Fruit fly (Drosophila melanogaster) whole organism, embryonic: ENCODE measurements around the gene klu.

Experiments
- Bgb ChIP-seq: fragments of 200-800 bp; sonication (Bioruptor generic); IDR thresholded peaks from 2 replicates; pipeline ENCODE4 v1.3.6; 2022; ENCODE audit warnings: missing biosample characterization, missing genetic modification characterization; ENCODE audit not compliant: partially characterized antibody
- CG10565 ChIP-seq: fragments of 200-800 bp; sonication (Bioruptor generic); optimal IDR thresholded peaks from 3 replicates; lab custom pipeline; 2016; ENCODE audit warnings: missing biosample characterization, mild to moderate bottlenecking, missing genetic modification characterization
- CG11247 ChIP-seq: fragments of 200-800 bp; sonication (Bioruptor generic); IDR thresholded peaks from 2 replicates; pipeline ENCODE4 v1.3.6; 2022; ENCODE audit warnings: missing biosample characterization, missing genetic modification characterization
- CG12391 ChIP-seq: fragments of 200-800 bp; sonication (Bioruptor generic); optimal IDR thresholded peaks from 3 replicates; lab custom pipeline; 2018; ENCODE audit warnings: missing biosample characterization, mild to moderate bottlenecking, missing genetic modification characterization, moderate library complexity
- CG13894 ChIP-seq: fragments of 200-800 bp; sonication (Bioruptor generic); optimal IDR thresholded peaks from 3 replicates; lab custom pipeline; 2018; ENCODE audit warnings: missing biosample characterization, mild to moderate bottlenecking, missing genetic modification characterization, moderate library complexity
- CG15479 ChIP-seq: fragments of 200-800 bp; sonication (Bioruptor generic); optimal IDR thresholded peaks from 3 replicates; lab custom pipeline; 2019; ENCODE audit warnings: missing biosample characterization, mild to moderate bottlenecking, missing genetic modification characterization, moderate library complexity
- CG18619 ChIP-seq: fragments of 200-800 bp; sonication (Bioruptor generic); optimal IDR thresholded peaks from 3 replicates; lab custom pipeline; 2017; ENCODE audit warnings: missing biosample characterization, mild to moderate bottlenecking, missing genetic modification characterization
- CG2116 ChIP-seq: fragments of 200-800 bp; sonication (Bioruptor generic); optimal IDR thresholded peaks from 3 replicates; lab custom pipeline; 2018; ENCODE audit warnings: missing biosample characterization, mild to moderate bottlenecking, missing genetic modification characterization
- CG30020 ChIP-seq: fragments of 200-800 bp; optimal IDR thresholded peaks from 2 replicates; lab custom pipeline; 2019; ENCODE audit warnings: missing biosample characterization, mild to moderate bottlenecking, missing genetic modification characterization, moderate library complexity
- CG3065 ChIP-seq: fragments of 200-800 bp; sonication (Bioruptor generic); optimal IDR thresholded peaks from 2 replicates; lab custom pipeline; 2016; ENCODE audit warnings: missing biosample characterization, missing genetic modification characterization
- CG6765 ChIP-seq: fragments of 200-800 bp; sonication (Bioruptor generic); optimal IDR thresholded peaks from 3 replicates; lab custom pipeline; 2017; ENCODE audit warnings: missing biosample characterization, mild to moderate bottlenecking, missing genetic modification characterization
- CG7556 ChIP-seq: fragments of 200-800 bp; sonication (Bioruptor generic); optimal IDR thresholded peaks from 2 replicates; lab custom pipeline; 2017; ENCODE audit warnings: missing biosample characterization, mild to moderate bottlenecking, missing genetic modification characterization
- GATAe ChIP-seq: fragments of 200-800 bp; sonication (Bioruptor generic); conservative IDR thresholded peaks from 2 replicates; pipeline ENCODE4 v1.3.6; 2022; ENCODE audit warnings: missing biosample characterization, missing genetic modification characterization
- Hr78 ChIP-seq, 2 experiments: fragments of 200-800 bp in 1 of 2; fragments of >200 bp in 1 of 2; sonication (Bioruptor generic) in 1 of 2; optimal IDR thresholded peaks; 2 replicates each; lab custom pipeline; 2017 to 2019; ENCODE audit warnings: missing biosample characterization in 2 of 2, missing genetic modification characterization in 2 of 2, mild to moderate bottlenecking in 1 of 2, moderate library complexity in 1 of 2
- Hsf ChIP-seq: fragments of 200-800 bp; sonication (Bioruptor generic); optimal IDR thresholded peaks from 3 replicates; lab custom pipeline; 2016; ENCODE audit warnings: missing biosample characterization, missing genetic modification characterization
- Kr ChIP-seq: fragments of 200-800 bp; sonication (Bioruptor generic); optimal IDR thresholded peaks from 2 replicates; lab custom pipeline; 2017; ENCODE audit warnings: missing biosample characterization, mild to moderate bottlenecking, missing genetic modification characterization
- Myb ChIP-seq: fragments of 200-800 bp; sonication (Bioruptor generic); optimal IDR thresholded peaks from 2 replicates; lab custom pipeline; 2016; ENCODE audit warnings: missing biosample characterization, missing genetic modification characterization
- Pdp1 ChIP-seq, 2 experiments: fragments of 200-800 bp; sonication (Bioruptor generic); optimal IDR thresholded peaks; 3 replicates each; lab custom pipeline; 2016; ENCODE audit warnings: missing biosample characterization in 2 of 2, missing genetic modification characterization in 2 of 2, mild to moderate bottlenecking in 1 of 2, moderate library complexity in 1 of 2
- abd-A ChIP-seq: fragments of 200-800 bp; sonication (Bioruptor generic); optimal IDR thresholded peaks from 3 replicates; lab custom pipeline; 2019; ENCODE audit warnings: missing biosample characterization, mild to moderate bottlenecking, missing genetic modification characterization, moderate library complexity
- crol ChIP-seq: fragments of 200-800 bp; sonication (Bioruptor generic); IDR thresholded peaks from 2 replicates; pipeline ENCODE4 v1.3.6; 2022; ENCODE audit warnings: missing biosample characterization, missing genetic modification characterization
- crp ChIP-seq, 2 experiments: fragments of 200-800 bp; sonication (Bioruptor generic); optimal IDR thresholded peaks; 2 replicates in 1 of 2; 3 replicates in 1 of 2; lab custom pipeline; 2017; ENCODE audit warnings: missing biosample characterization in 2 of 2, missing genetic modification characterization in 2 of 2, mild to moderate bottlenecking in 1 of 2, moderate library complexity in 1 of 2
- gfzf ChIP-seq: fragments of 200-800 bp; sonication (Bioruptor generic); optimal IDR thresholded peaks from 2 replicates; lab custom pipeline; 2016; ENCODE audit warnings: missing biosample characterization, mild to moderate bottlenecking, missing genetic modification characterization, moderate library complexity
- grn ChIP-seq: fragments of 200-800 bp; sonication (Bioruptor generic); optimal IDR thresholded peaks from 3 replicates; lab custom pipeline; 2017; ENCODE audit warnings: missing biosample characterization, missing genetic modification characterization
- gt ChIP-seq: fragments of 200-800 bp; sonication (Bioruptor generic); IDR thresholded peaks from 2 replicates; pipeline ENCODE4 v1.3.6; 2022; ENCODE audit warnings: missing biosample characterization, missing genetic modification characterization
- klu ChIP-seq: fragments of 200-800 bp; sonication (Bioruptor generic); IDR thresholded peaks from 2 replicates; pipeline ENCODE4 v1.3.6; 2022; ENCODE audit warnings: missing biosample characterization, missing genetic modification characterization
- kni ChIP-seq: fragments of 200-800 bp; sonication (Bioruptor generic); optimal IDR thresholded peaks from 3 replicates; lab custom pipeline; 2017; ENCODE audit warnings: mild to moderate bottlenecking, missing biosample characterization, missing genetic modification reagents, missing genetic modification characterization
- nerfin-1 ChIP-seq: fragments of 200-800 bp; sonication (Bioruptor generic); optimal IDR thresholded peaks from 3 replicates; lab custom pipeline; 2019; ENCODE audit warnings: missing biosample characterization, mild to moderate bottlenecking, missing genetic modification characterization, moderate library complexity
- oc ChIP-seq: fragments of 200-800 bp; sonication (Bioruptor generic); optimal IDR thresholded peaks from 2 replicates; lab custom pipeline; 2018; ENCODE audit warnings: missing biosample characterization, mild to moderate bottlenecking, missing genetic modification characterization, moderate library complexity
- p53 ChIP-seq: fragments of 200-800 bp; sonication (Bioruptor generic); optimal IDR thresholded peaks from 2 replicates; lab custom pipeline; 2016; ENCODE audit warnings: missing biosample characterization, missing genetic modification characterization
- pan ChIP-seq, 4 experiments: fragments of >200 bp in 3 of 4; fragments of 200-800 bp in 1 of 4; sonication (Bioruptor generic) in 1 of 4; optimal IDR thresholded peaks in 3 of 4; IDR thresholded peaks in 1 of 4; 2 replicates each; pipeline versions ENCODE4 v1.3.6 to Lab custom; 2017 to 2022; ENCODE audit warnings: missing biosample characterization in 2 of 4, missing genetic modification characterization in 2 of 4, mixed read lengths in 1 of 4
- pfk ChIP-seq: fragments of 200-800 bp; sonication (Bioruptor generic); optimal IDR thresholded peaks from 2 replicates; lab custom pipeline; 2018; ENCODE audit warnings: missing biosample characterization, mild to moderate bottlenecking, missing genetic modification characterization, moderate library complexity
- sd ChIP-seq: fragments of 200-800 bp; sonication (Bioruptor generic); optimal IDR thresholded peaks from 3 replicates; lab custom pipeline; 2018; ENCODE audit warnings: missing biosample characterization, mild to moderate bottlenecking, missing genetic modification characterization, moderate library complexity
- sens ChIP-seq: fragments of 200-800 bp; sonication (Bioruptor generic); peaks from one replicate; lab custom pipeline; 2016; ENCODE audit warnings: missing biosample characterization, missing genetic modification characterization
- sqz ChIP-seq: fragments of 200-800 bp; sonication (Bioruptor generic); optimal IDR thresholded peaks from 3 replicates; lab custom pipeline; 2018; ENCODE audit warnings: missing biosample characterization, mild to moderate bottlenecking, missing genetic modification characterization
- sr ChIP-seq: fragments of 200-800 bp; sonication (Bioruptor generic); IDR thresholded peaks from 3 replicates; pipeline ENCODE4 v1.3.6; 2022; ENCODE audit warnings: missing biosample characterization, missing genetic modification characterization
- sug ChIP-seq: fragments of 200-800 bp; optimal IDR thresholded peaks from 2 replicates; lab custom pipeline; 2019; ENCODE audit warnings: missing biosample characterization, mild to moderate bottlenecking, missing genetic modification characterization, moderate library complexity
- toy ChIP-seq: fragments of 200-800 bp; sonication (Bioruptor generic); IDR thresholded peaks from 2 replicates; pipeline ENCODE4 v1.3.6; 2022; ENCODE audit warnings: missing biosample characterization, missing genetic modification characterization
- wek ChIP-seq: fragments of 200-800 bp; sonication (Bioruptor generic); optimal IDR thresholded peaks from 3 replicates; lab custom pipeline; 2018; ENCODE audit warnings: missing biosample characterization, mild to moderate bottlenecking, missing genetic modification characterization, moderate library complexity
- zen2 ChIP-seq: fragments of 200-800 bp; sonication (Bioruptor generic); IDR thresholded peaks from 3 replicates; pipeline ENCODE4 v1.3.6; 2022; ENCODE audit warnings: missing biosample characterization, missing genetic modification characterization; ENCODE audit not compliant: partially characterized antibody

The klu gene

dm6 chr3L:11001719-11002118, 7.3 kb downstream of the klu start (continued):
- no peak for TF ChIP-seq CG11247
- TF ChIP-seq CG7556 (GFP tag; lab: Kevin White, UChicago), result no peak
- TF ChIP-seq Bgb (GFP tag; lab: Robert Waterston, UW), result no peak
- no peak for TF ChIP-seq GATAe (GFP tag; lab: Robert Waterston, UW)
- TF ChIP-seq CG10565, result no peak
- no peak for TF ChIP-seq Hsf (GFP tag; lab: Kevin White, UChicago)
- TF ChIP-seq pan (optimal IDR thresholded peaks at IDR 0.05; lab: Kevin White, UChicago), result no peak
- no peak for TF ChIP-seq pan (GFP tag; optimal IDR thresholded peaks at IDR 0.05 in 1 of 2, IDR thresholded peaks at IDR 0.05 in 1 of 2)
- no peak for TF ChIP-seq pfk (GFP tag; lab: Kevin White, UChicago)
- no peak for TF ChIP-seq zen2 (GFP tag; lab: Robert Waterston, UW)
- TF ChIP-seq crol (GFP tag; lab: Robert Waterston, UW), result peak; percentile 16; the same call in 1 of the 2 replicates
- no peak for TF ChIP-seq crp (GFP tag; optimal IDR thresholded peaks at IDR 0.05; lab: Kevin White, UChicago)
- TF ChIP-seq CG13894 (tag; lab: Kevin White, UChicago), result no peak
- TF ChIP-seq nerfin-1 (tag; lab: Kevin White, UChicago), result no peak
- no peak for TF ChIP-seq gfzf (GFP tag; lab: Kevin White, UChicago)

- TF ChIP-seq CG6765 (GFP tag; lab: Kevin White, UChicago) (no peak), Kr (GFP tag; lab: Kevin White, UChicago) (peak; percentile 13), CG30020 (no peak), gt (GFP tag; lab: Robert Waterston, UW) (no peak), grn (GFP tag; lab: Kevin White, UChicago) (peak; percentile 14), oc (peak; percentile 33), wek (GFP tag; lab: Kevin White, UChicago) (no peak), crol (GFP tag; lab: Robert Waterston, UW) (peak; percentile 76), Myb (GFP tag; lab: Kevin White, UChicago) (no peak), sr (GFP tag; lab: Robert Waterston, UW) (no peak), kni (GFP tag; lab: Kevin White, UChicago) (peak; percentile 54), toy (no peak), CG2116 (GFP tag; lab: Kevin White, UChicago) (no peak), sqz (peak; percentile 15)
Measured at dm6 chr3L:10999558-10999957, 9.4 kb downstream of the klu start.

DNA sequence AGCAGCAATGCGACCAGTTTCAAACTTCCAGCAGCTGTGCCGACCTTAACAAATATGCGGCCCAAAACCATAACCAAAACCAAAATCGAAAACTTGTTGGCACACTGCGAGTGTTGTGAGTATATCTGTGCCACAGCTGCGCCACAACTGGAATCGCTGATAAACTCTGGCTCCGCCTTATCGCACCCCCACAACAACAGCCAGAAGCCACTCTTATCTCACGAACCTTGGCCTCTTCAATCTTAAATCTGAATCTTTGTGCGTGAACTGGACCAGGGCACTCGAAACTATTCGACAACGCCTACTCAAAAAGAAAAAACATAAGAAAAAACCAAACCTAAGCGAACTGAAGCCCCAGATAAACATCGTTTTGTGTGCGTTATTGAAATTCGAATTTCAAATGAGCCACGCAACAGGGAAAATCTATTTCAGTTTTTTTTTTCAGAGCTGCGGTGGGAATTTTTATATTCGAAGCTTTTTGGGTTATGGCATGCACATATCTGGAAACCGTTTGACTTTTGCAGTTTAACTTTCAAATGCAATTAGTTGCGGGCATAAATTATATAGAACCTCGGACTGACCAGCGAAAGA, 11.7 kb downstream of the klu start:
- no peak for TF ChIP-seq p53 (GFP tag; lab: Kevin White, UChicago)
- peak; percentile 7 for TF ChIP-seq sens (GFP tag; lab: Kevin White, UChicago)
- TF ChIP-seq abd-A, result peak; percentile 28
- no peak for TF ChIP-seq CG12391
- peak in 1 of 2 experiments; percentile 55 for TF ChIP-seq Pdp1 (GFP tag; optimal IDR thresholded peaks at IDR 0.05; lab: Kevin White, UChicago)
- TF ChIP-seq CG3065, result no peak
- peak; percentile 61 for TF ChIP-seq sqz
- peak; percentile 37; the same call in 1 of the 2 replicates for TF ChIP-seq klu
- TF ChIP-seq CG15479, result peak; percentile 67
- no peak for TF ChIP-seq CG18619 (GFP tag; lab: Kevin White, UChicago)
- TF ChIP-seq grn (GFP tag; lab: Kevin White, UChicago), result peak; percentile 92
- TF ChIP-seq sug (tag; lab: Kevin White, UChicago), result no peak
- peak in 1 of 2 experiments; percentile 70 for TF ChIP-seq Hr78 (GFP tag; optimal IDR thresholded peaks at IDR 0.05; lab: Kevin White, UChicago)
- peak; percentile 38 for TF ChIP-seq sd (tag; lab: Kevin White, UChicago)
